Worm (Caenorhabditis elegans): ENCODE data around the gene eas-1.

The eas-1 gene

DNA sequence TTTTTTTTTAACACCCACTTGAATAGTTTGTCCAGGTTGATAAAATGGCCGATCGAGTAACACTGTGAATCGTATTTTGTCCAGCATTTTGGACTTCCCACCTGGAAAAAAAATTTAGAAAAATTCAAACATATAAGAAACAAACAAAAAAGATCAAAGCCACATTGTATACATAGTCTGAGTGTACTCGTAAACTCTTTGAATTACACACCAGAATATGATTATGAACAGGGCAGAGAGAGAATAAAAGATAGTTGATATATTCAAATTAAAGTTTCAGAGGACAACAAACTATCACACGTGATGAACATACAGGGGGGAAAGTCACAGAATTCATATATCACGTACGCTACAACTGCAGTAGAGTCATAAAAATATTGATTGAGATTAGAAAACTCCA lies 26.1 kb downstream of the eas-1 start, which contains the start of gene ttm-2:
TSS of gene ttm-2 (minus strand) at position 101 of the 400 bp plus-strand sequence.
- TF ChIP-seq ceh-39 (tag; optimal IDR thresholded peaks at IDR 0.05) (no peak), nhr-12 (tag; optimal IDR thresholded peaks at IDR 0.05) (no peak), bed-3 (GFP tag; optimal IDR thresholded peaks at IDR 0.05) (no peak), ztf-11 (tag; optimal IDR thresholded peaks at IDR 0.05) (no peak), mls-2 (tag; optimal IDR thresholded peaks at IDR 0.05) (no peak), mab-5 (tag; optimal IDR thresholded peaks at IDR 0.05) (no peak), sptf-1 (tag; optimal IDR thresholded peaks at IDR 0.05) (no peak), nhr-2 (tag; optimal IDR thresholded peaks at IDR 0.05) (no peak), lsy-2 (tag; optimal IDR thresholded peaks at IDR 0.05) (no peak), lin-13 (tag; optimal IDR thresholded peaks at IDR 0.05) (no peak), tbx-8 (GFP tag; optimal IDR thresholded peaks at IDR 0.05) (no peak), elt-1 (tag; optimal IDR thresholded peaks at IDR 0.05; ENCODE audit: borderline replicate concordance, insufficient read depth) (no peak), cnd-1 (tag; optimal IDR thresholded peaks at IDR 0.05) (no peak), unc-39 (tag; optimal IDR thresholded peaks at IDR 0.05) (no peak), lin-32 (GFP tag; optimal IDR thresholded peaks at IDR 0.05) (no peak), mep-1 (tag; optimal IDR thresholded peaks at IDR 0.05) (no peak), ham-2 (GFP tag; optimal IDR thresholded peaks at IDR 0.05) (no peak), drap-1 (GFP tag; optimal IDR thresholded peaks at IDR 0.05) (no peak), ceh-43 (GFP tag; optimal IDR thresholded peaks at IDR 0.05) (no peak), flh-1 (GFP tag; optimal IDR thresholded peaks at IDR 0.05) (no peak)

DNA sequence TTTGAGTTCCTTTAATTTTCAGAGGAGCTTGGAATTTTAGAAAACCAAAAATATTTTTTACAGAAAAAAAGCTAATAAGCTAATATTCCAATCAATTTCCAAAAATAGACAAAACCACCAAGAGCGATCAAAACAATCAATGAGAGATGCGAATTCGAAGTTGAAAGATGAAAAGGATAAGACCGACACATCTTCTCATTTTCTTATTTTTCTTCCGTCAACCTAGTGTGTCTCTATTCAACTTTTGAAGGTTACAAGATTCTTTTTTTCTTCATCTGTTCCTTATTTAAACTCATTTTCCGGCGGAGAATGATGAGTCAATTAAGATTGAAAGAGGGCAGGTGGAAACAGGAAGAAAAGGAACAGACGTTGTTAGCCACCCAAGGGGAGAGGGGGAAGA lies 27.4 kb downstream of the eas-1 start:
- TF ChIP-seq pha-4 (tag; optimal IDR thresholded peaks at IDR 0.05) (no peak), sptf-1 (tag; optimal IDR thresholded peaks at IDR 0.05) (no peak), flh-1 (GFP tag; optimal IDR thresholded peaks at IDR 0.05) (no peak), nhr-28 (tag; optimal IDR thresholded peaks at IDR 0.05) (no peak), drap-1 (GFP tag; optimal IDR thresholded peaks at IDR 0.05) (no peak), lin-13 (tag; optimal IDR thresholded peaks at IDR 0.05) (no peak), nhr-76 (tag; optimal IDR thresholded peaks at IDR 0.05) (no peak), tbx-8 (GFP tag; optimal IDR thresholded peaks at IDR 0.05) (no peak), nhr-12 (tag; optimal IDR thresholded peaks at IDR 0.05) (no peak), unc-39 (tag; optimal IDR thresholded peaks at IDR 0.05) (no peak), mls-2 (tag; optimal IDR thresholded peaks at IDR 0.05) (no peak), nhr-237 (tag; optimal IDR thresholded peaks at IDR 0.05) (no peak), elt-1 (tag; optimal IDR thresholded peaks at IDR 0.05; ENCODE audit: borderline replicate concordance, insufficient read depth) (no peak), zip-8 (tag; optimal IDR thresholded peaks at IDR 0.05) (no peak), elt-3 (tag; optimal IDR thresholded peaks at IDR 0.05) (no peak)

DNA sequence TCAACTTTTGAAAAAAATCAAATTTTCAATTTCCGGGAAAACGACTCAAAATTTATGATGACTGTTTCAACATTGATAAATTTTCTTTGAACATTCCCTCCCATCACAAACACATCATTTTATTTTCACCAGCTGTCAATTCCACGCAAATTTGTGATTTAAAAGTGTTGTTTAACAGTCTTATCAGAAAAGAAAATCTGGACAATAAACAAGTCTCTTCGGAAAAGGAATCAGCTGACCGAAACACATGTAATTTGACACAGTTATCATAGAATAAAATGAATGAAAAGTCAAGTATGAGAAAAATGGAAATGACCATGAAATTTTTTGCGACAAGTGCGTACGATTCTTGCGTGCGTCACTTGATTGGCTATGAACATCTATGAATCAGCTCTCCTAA lies 28.9 kb downstream of the eas-1 start:
- TF ChIP-seq tbx-8 (GFP tag; optimal IDR thresholded peaks at IDR 0.05) (no peak), ces-1 (GFP tag; optimal IDR thresholded peaks at IDR 0.05) (no peak), cnd-1 (tag; optimal IDR thresholded peaks at IDR 0.05) (no peak), nhr-76 (tag; optimal IDR thresholded peaks at IDR 0.05) (no peak), sptf-1 (tag; optimal IDR thresholded peaks at IDR 0.05) (no peak), unc-62 (GFP tag; optimal IDR thresholded peaks at IDR 0.05) (no peak)

DNA sequence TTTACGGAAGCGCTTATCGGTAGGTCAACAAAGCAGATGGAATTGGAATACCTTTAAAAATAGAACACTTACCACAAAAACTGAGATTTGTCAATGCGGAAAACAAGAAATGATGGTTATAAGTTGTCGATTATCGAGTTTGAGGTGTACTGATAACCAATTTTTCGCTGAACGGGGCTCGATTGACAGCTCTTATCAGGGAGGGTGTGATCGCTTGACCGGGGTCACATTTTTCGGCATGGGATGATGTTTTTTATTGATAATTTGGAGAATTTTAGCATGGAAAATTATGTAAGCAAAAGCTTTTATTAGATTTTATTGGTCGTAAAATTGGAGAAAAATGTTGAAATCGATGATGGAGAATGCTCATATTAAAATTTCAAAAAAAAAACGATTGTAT lies 29.7 kb downstream of the eas-1 start:
- TF ChIP-seq ceh-39 (tag; optimal IDR thresholded peaks at IDR 0.05) (no peak), elt-1 (tag; optimal IDR thresholded peaks at IDR 0.05; ENCODE audit: borderline replicate concordance, insufficient read depth) (no peak), pha-4 (tag; optimal IDR thresholded peaks at IDR 0.05) (no peak), flh-1 (GFP tag; optimal IDR thresholded peaks at IDR 0.05) (no peak), ztf-11 (tag; optimal IDR thresholded peaks at IDR 0.05) (no peak), ces-1 (GFP tag; optimal IDR thresholded peaks at IDR 0.05) (no peak), elt-3 (tag; optimal IDR thresholded peaks at IDR 0.05) (no peak), mab-5 (tag; optimal IDR thresholded peaks at IDR 0.05) (no peak), zip-8 (tag; optimal IDR thresholded peaks at IDR 0.05) (no peak), unc-39 (tag; optimal IDR thresholded peaks at IDR 0.05) (no peak), nhr-28 (tag; optimal IDR thresholded peaks at IDR 0.05) (no peak), ceh-43 (GFP tag; optimal IDR thresholded peaks at IDR 0.05) (no peak)

ce11 chrII:4771282-4771681 lies 31.1 kb downstream of the eas-1 start, which contains the start of gene F26G1.5:
TSS of gene F26G1.5 (minus strand) at chrII:4771382.
- TF ChIP-seq pha-4 (tag; optimal IDR thresholded peaks at IDR 0.05) (no peak), ceh-43 (GFP tag; optimal IDR thresholded peaks at IDR 0.05) (no peak), nhr-12 (tag; optimal IDR thresholded peaks at IDR 0.05) (no peak), nhr-2 (tag; optimal IDR thresholded peaks at IDR 0.05) (no peak), nhr-76 (tag; optimal IDR thresholded peaks at IDR 0.05) (no peak), ceh-83 (GFP tag; optimal IDR thresholded peaks at IDR 0.05) (no peak), unc-39 (tag; optimal IDR thresholded peaks at IDR 0.05) (no peak), sem-2 (GFP tag; optimal IDR thresholded peaks at IDR 0.05) (no peak), bed-3 (GFP tag; optimal IDR thresholded peaks at IDR 0.05) (no peak), flh-1 (GFP tag; optimal IDR thresholded peaks at IDR 0.05) (no peak), cnd-1 (tag; optimal IDR thresholded peaks at IDR 0.05) (no peak), snpc-4 (tag; optimal IDR thresholded peaks at IDR 0.05) (no peak)
